Worm (Caenorhabditis elegans) whole organism, L4 larva: Measurements from ENCODE around the gene acd-4.

ENCODE experiments used
- madf-9 ChIP-seq: fragments of 200-800 bp; sonication (Bioruptor generic); conservative IDR thresholded peaks from 2 replicates; pipeline ENCODE4 v1.3.6; 2022; ENCODE audit warnings: missing genetic modification reagents, missing genetic modification characterization, missing compliant biosample characterization
- nhr-111 ChIP-seq: fragments of 200-800 bp; sonication (Bioruptor generic); optimal IDR thresholded peaks from 2 replicates; lab custom pipeline; 2018; ENCODE audit warnings: mild to moderate bottlenecking, missing genetic modification characterization, missing compliant biosample characterization

ce11 chrV:8661241-8661954 is 23.4 kb downstream of the acd-4 start:
- no peak for TF ChIP-seq nhr-111 (GFP tag; lab: Kevin White, UChicago)
- no peak for TF ChIP-seq madf-9 (GFP tag; lab: Robert Waterston, UW)
